Fruit fly (Drosophila melanogaster): ENCODE data around the gene Pih1D1.

dm6 chr2L:12674365-12674764 lies 47.3 kb downstream of the Pih1D1 start:
- TF ChIP-seq CG1621 (tag; optimal IDR thresholded peaks at IDR 0.05) (no peak), Eip75B (GFP tag; optimal IDR thresholded peaks at IDR 0.05) (no peak), CG11294 (GFP tag; IDR thresholded peaks at IDR 0.05) (no peak), CG16779 (tag; optimal IDR thresholded peaks at IDR 0.05) (no peak), CG6276 (GFP tag; optimal IDR thresholded peaks at IDR 0.05) (no peak), pdm3 (GFP tag; optimal IDR thresholded peaks at IDR 0.05) (no peak), Hr38 (GFP tag; optimal IDR thresholded peaks at IDR 0.05) (no peak), Eip78C (GFP tag) (no peak), achi (GFP tag; optimal IDR thresholded peaks at IDR 0.05) (no peak)

Measured in whole organism, prepupa.